Worm (Caenorhabditis elegans) whole organism, L1 larva: ENCODE measurements around the gene ceh-18.

Experiments
- C04F5.9 ChIP-seq: sonication (generic microtip); optimal IDR thresholded peaks from 2 replicates; lab custom pipeline; 2016; ENCODE audit warnings: missing genetic modification characterization, missing compliant biosample characterization
- F16B12.6 ChIP-seq: fragments of 150-350 bp; optimal IDR thresholded peaks from 2 replicates; lab custom pipeline; 2014; ENCODE audit warnings: missing biosample characterization, missing genetic modification characterization
- Y116A8C.19 ChIP-seq: sonication (generic microtip); optimal IDR thresholded peaks from 2 replicates; lab custom pipeline; 2016; ENCODE audit warnings: missing compliant biosample characterization, missing genetic modification characterization, borderline replicate concordance
- aha-1 ChIP-seq: fragments of 150-350 bp; optimal IDR thresholded peaks from 2 replicates; lab custom pipeline; 2014; ENCODE audit warnings: missing biosample characterization, missing genetic modification characterization
- ceh-82 ChIP-seq, 3 experiments: fragments of 150-350 bp in 1 of 3; sonication (generic microtip) in 2 of 3; optimal IDR thresholded peaks; 2 replicates each; lab custom pipeline; 2014 to 2017; ENCODE audit warnings: missing biosample characterization in 3 of 3, missing genetic modification characterization in 3 of 3
- ceh-90 ChIP-seq: sonication (generic microtip); optimal IDR thresholded peaks from 2 replicates; lab custom pipeline; 2016; ENCODE audit warnings: missing genetic modification characterization, missing compliant biosample characterization
- ces-1 ChIP-seq: fragments of 150-350 bp; optimal IDR thresholded peaks from 2 replicates; lab custom pipeline; 2014; ENCODE audit warnings: missing biosample characterization, missing genetic modification reagents, missing genetic modification characterization
- dsc-1 ChIP-seq: sonication (generic microtip); optimal IDR thresholded peaks from 2 replicates; lab custom pipeline; 2016; ENCODE audit warnings: mild to moderate bottlenecking, missing genetic modification characterization, missing compliant biosample characterization
- efl-1 ChIP-seq, 4 experiments: fragments of 150-350 bp; optimal IDR thresholded peaks in 3 of 4; peaks in 1 of 4; 1 replicate in 1 of 4; 2 replicates in 3 of 4; lab custom pipeline; 2014; ENCODE audit warnings: missing biosample characterization in 2 of 4, missing genetic modification characterization in 2 of 4, missing genetic modification reagents in 2 of 4
- egl-13 ChIP-seq: sonication (generic microtip); optimal IDR thresholded peaks from 2 replicates; lab custom pipeline; 2016; ENCODE audit warnings: missing genotype, missing genetic modification reagents, missing genetic modification characterization, missing compliant biosample characterization
- egl-27 ChIP-seq, 2 experiments: fragments of 150-350 bp in 1 of 2; sonication (generic microtip); optimal IDR thresholded peaks; 3 replicates each; lab custom pipeline; 2017 to 2018; ENCODE audit warnings: missing biosample characterization in 2 of 2, missing genetic modification characterization in 2 of 2, missing genetic modification reagents in 2 of 2
- ets-5 ChIP-seq: fragments of 200-800 bp; sonication (Bioruptor generic); IDR thresholded peaks from 2 replicates; pipeline ENCODE4 v1.3.6; 2022; ENCODE audit warnings: missing genetic modification characterization, missing compliant biosample characterization
- fkh-10 ChIP-seq: sonication (generic microtip); optimal IDR thresholded peaks from 2 replicates; lab custom pipeline; 2017; ENCODE audit warnings: missing biosample characterization, missing genetic modification reagents, missing genetic modification characterization
- fkh-4 ChIP-seq: sonication (generic microtip); optimal IDR thresholded peaks from 2 replicates; lab custom pipeline; 2016; ENCODE audit warnings: missing compliant biosample characterization, missing genetic modification characterization, borderline replicate concordance
- hlh-4 ChIP-seq: sonication (generic microtip); optimal IDR thresholded peaks from 2 replicates; lab custom pipeline; 2016; ENCODE audit warnings: mild to moderate bottlenecking, missing genetic modification characterization, missing compliant biosample characterization
- hpl-2 ChIP-seq: fragments of 150-350 bp; optimal IDR thresholded peaks from 2 replicates; lab custom pipeline; 2014; ENCODE audit warnings: missing biosample characterization, missing genetic modification reagents, missing genetic modification characterization
- irx-1 ChIP-seq: sonication (generic microtip); optimal IDR thresholded peaks from 2 replicates; lab custom pipeline; 2016; ENCODE audit warnings: missing genetic modification characterization, missing compliant biosample characterization
- jun-1 ChIP-seq: fragments of 150-350 bp; optimal IDR thresholded peaks from 2 replicates; lab custom pipeline; 2014; ENCODE audit warnings: missing biosample characterization, missing genetic modification reagents, missing genetic modification characterization
- lin-13 ChIP-seq: fragments of 150-350 bp; optimal IDR thresholded peaks from 2 replicates; lab custom pipeline; 2014; ENCODE audit warnings: missing biosample characterization, missing genetic modification reagents, missing genetic modification characterization
- lin-14 ChIP-seq: fragments of 200-800 bp; sonication (Bioruptor generic); optimal IDR thresholded peaks from 2 replicates; lab custom pipeline; 2018; ENCODE audit warnings: mild to moderate bottlenecking, missing genetic modification characterization, moderate library complexity, missing compliant biosample characterization
- lir-3 ChIP-seq: sonication (generic microtip); optimal IDR thresholded peaks from 2 replicates; lab custom pipeline; 2016; ENCODE audit warnings: mild to moderate bottlenecking, missing genetic modification characterization, moderate library complexity, missing compliant biosample characterization; ENCODE audit not compliant: poor library complexity
- lsy-2 ChIP-seq, 2 experiments: fragments of 150-350 bp; optimal IDR thresholded peaks; 2 replicates each; lab custom pipeline; 2014; ENCODE audit warnings: missing biosample characterization in 2 of 2, missing genetic modification characterization in 2 of 2
- mab-9 ChIP-seq: fragments of 200-800 bp; sonication (Bioruptor generic); IDR thresholded peaks from 2 replicates; pipeline ENCODE4 v1.3.6; 2022; ENCODE audit warnings: missing genetic modification reagents, missing genetic modification characterization, missing compliant biosample characterization
- mef-2 ChIP-seq: fragments of 150-350 bp; optimal IDR thresholded peaks from 2 replicates; lab custom pipeline; 2014; ENCODE audit warnings: missing biosample characterization, missing genetic modification characterization
- mep-1 ChIP-seq: fragments of 150-350 bp; optimal IDR thresholded peaks from 2 replicates; lab custom pipeline; 2014; ENCODE audit warnings: missing biosample characterization, missing genetic modification characterization
- nhr-11 ChIP-seq: fragments of 150-350 bp; optimal IDR thresholded peaks from 2 replicates; lab custom pipeline; 2014; ENCODE audit warnings: missing biosample characterization, missing genetic modification characterization
- nhr-237 ChIP-seq: fragments of 150-350 bp; optimal IDR thresholded peaks from 2 replicates; lab custom pipeline; 2014; ENCODE audit warnings: missing biosample characterization, missing genetic modification characterization
- nhr-71 ChIP-seq: sonication (generic microtip); optimal IDR thresholded peaks from 2 replicates; lab custom pipeline; 2016; ENCODE audit warnings: mild to moderate bottlenecking, missing genetic modification characterization, moderate library complexity, missing compliant biosample characterization
- nhr-76 ChIP-seq: sonication (generic microtip); optimal IDR thresholded peaks from 2 replicates; lab custom pipeline; 2017; ENCODE audit warnings: missing biosample characterization, missing genetic modification characterization
- nhr-84 ChIP-seq: sonication (generic microtip); optimal IDR thresholded peaks from 2 replicates; lab custom pipeline; 2017; ENCODE audit warnings: missing biosample characterization, missing genetic modification characterization
- snu-23 ChIP-seq: sonication (generic microtip); optimal IDR thresholded peaks from 2 replicates; lab custom pipeline; 2016; ENCODE audit warnings: missing genetic modification characterization, missing compliant biosample characterization
- sox-4 ChIP-seq: sonication (generic microtip); optimal IDR thresholded peaks from 2 replicates; lab custom pipeline; 2016; ENCODE audit warnings: missing genetic modification characterization, missing compliant biosample characterization
- sptf-1 ChIP-seq: fragments of 150-350 bp; optimal IDR thresholded peaks from 2 replicates; lab custom pipeline; 2014; ENCODE audit warnings: missing biosample characterization, missing genetic modification characterization
- sup-37 ChIP-seq: fragments of 200-800 bp; sonication (Bioruptor generic); optimal IDR thresholded peaks from 2 replicates; lab custom pipeline; 2018; ENCODE audit warnings: mild to moderate bottlenecking, missing genetic modification characterization, missing compliant biosample characterization
- swsn-7 ChIP-seq: sonication (generic microtip); optimal IDR thresholded peaks from 2 replicates; lab custom pipeline; 2016; ENCODE audit warnings: missing genetic modification characterization, missing compliant biosample characterization
- tlp-1 ChIP-seq: fragments of 150-350 bp; optimal IDR thresholded peaks from 2 replicates; lab custom pipeline; 2014; ENCODE audit warnings: missing biosample characterization, missing genetic modification characterization
- unc-130 ChIP-seq: fragments of 150-350 bp; optimal IDR thresholded peaks from 2 replicates; lab custom pipeline; 2017; ENCODE audit warnings: missing biosample characterization, missing genetic modification characterization, inconsistent platforms
- unc-30 ChIP-seq: sonication (generic microtip); optimal IDR thresholded peaks from 2 replicates; lab custom pipeline; 2017; ENCODE audit warnings: missing biosample characterization, missing genetic modification characterization
- unc-98 ChIP-seq: fragments of 200-800 bp; sonication (Bioruptor generic); IDR thresholded peaks from 2 replicates; pipeline ENCODE4 v1.3.6; 2022; ENCODE audit warnings: missing genetic modification characterization, missing compliant biosample characterization
- xbp-1 ChIP-seq: sonication (generic microtip); optimal IDR thresholded peaks from 2 replicates; lab custom pipeline; 2016; ENCODE audit warnings: missing genetic modification characterization, missing compliant biosample characterization
- ztf-11 ChIP-seq, 2 experiments: sonication (generic microtip); optimal IDR thresholded peaks; 2 replicates each; lab custom pipeline; 2016 to 2017; ENCODE audit warnings: missing genetic modification characterization in 2 of 2, missing biosample characterization in 1 of 2, missing compliant biosample characterization in 1 of 2
- ztf-4 ChIP-seq: fragments of 150-350 bp; optimal IDR thresholded peaks from 2 replicates; lab custom pipeline; 2014; ENCODE audit warnings: missing biosample characterization, missing genetic modification characterization

ceh-18 gene

ce11 chrX:3803314-3803713 is 54.3 kb downstream of the ceh-18 start, which contains the start of gene F35A5.8 (continued):
- TF ChIP-seq egl-27 (tag; optimal IDR thresholded peaks at IDR 0.05; lab: Kevin White, UChicago) (no peak), ceh-90 (tag; lab: Kevin White, UChicago) (no peak), tlp-1 (tag; lab: Kevin White, UChicago) (no peak), sup-37 (peak; percentile 30), Y116A8C.19 (tag; lab: Kevin White, UChicago) (no peak), nhr-84 (tag; lab: Kevin White, UChicago) (no peak), unc-98 (GFP tag; lab: Robert Waterston, UW) (no peak), swsn-7 (tag; lab: Kevin White, UChicago) (peak; percentile 86), lin-13 (GFP tag; lab: Kevin White, UChicago) (peak; percentile 27), nhr-11 (tag; lab: Kevin White, UChicago) (peak; percentile 31), hlh-4 (tag; lab: Kevin White, UChicago) (no peak), dsc-1 (peak; percentile 88), xbp-1 (peak; percentile 84), lin-14 (peak; percentile 89)

ce11 chrX:3802743-3803142 is 54.9 kb downstream of the ceh-18 start:
- TF ChIP-seq F16B12.6 (tag; lab: Kevin White, UChicago), result no peak
- no peak for TF ChIP-seq nhr-76 (tag; lab: Kevin White, UChicago)
- no peak for TF ChIP-seq C04F5.9
- peak in 2 of 3 experiments; percentile 14 to 48 for TF ChIP-seq ceh-82 (tag; optimal IDR thresholded peaks at IDR 0.05; lab: Kevin White, UChicago)
- TF ChIP-seq mep-1 (tag; lab: Kevin White, UChicago), result no peak
- TF ChIP-seq sox-4, result no peak
- no peak for TF ChIP-seq unc-130 (tag; lab: Kevin White, UChicago)
- TF ChIP-seq egl-13, result peak; percentile 35
- TF ChIP-seq mab-9 (GFP tag; lab: Robert Waterston, UW), result no peak
- no peak for TF ChIP-seq ztf-11 (tag; optimal IDR thresholded peaks at IDR 0.05; lab: Kevin White, UChicago)
- TF ChIP-seq efl-1 (optimal IDR thresholded peaks at IDR 0.05; lab: Kevin White, UChicago), result no peak
- no peak for TF ChIP-seq efl-1 (GFP tag; optimal IDR thresholded peaks at IDR 0.05 in 1 of 2; lab: Kevin White, UChicago)
- TF ChIP-seq irx-1 (tag; lab: Kevin White, UChicago), result no peak
- TF ChIP-seq fkh-10, result peak; percentile 69
- TF ChIP-seq unc-98 (GFP tag; lab: Robert Waterston, UW), result no peak
- peak; percentile 61 for TF ChIP-seq lin-14
- no peak for TF ChIP-seq snu-23
- no peak for TF ChIP-seq jun-1 (tag; lab: Kevin White, UChicago)
- TF ChIP-seq fkh-4 (tag; lab: Kevin White, UChicago), result no peak
- TF ChIP-seq nhr-237 (tag; lab: Kevin White, UChicago), result no peak
- no peak for TF ChIP-seq aha-1
- no peak for TF ChIP-seq lir-3
- TF ChIP-seq swsn-7 (tag; lab: Kevin White, UChicago), result no peak
- no peak for TF ChIP-seq sptf-1 (tag; lab: Kevin White, UChicago)
- no peak for TF ChIP-seq ztf-4 (tag; lab: Kevin White, UChicago)
- TF ChIP-seq ets-5, result no peak
- no peak for TF ChIP-seq mef-2 (tag; lab: Kevin White, UChicago)
- TF ChIP-seq hlh-4 (tag; lab: Kevin White, UChicago), result no peak
- TF ChIP-seq ces-1 (GFP tag; lab: Kevin White, UChicago), result no peak
- no peak for TF ChIP-seq hpl-2 (GFP tag; lab: Kevin White, UChicago)
- TF ChIP-seq nhr-71 (tag; lab: Kevin White, UChicago), result no peak
- no peak for TF ChIP-seq unc-30 (tag; lab: Kevin White, UChicago)
- no peak for TF ChIP-seq nhr-11 (tag; lab: Kevin White, UChicago)
- TF ChIP-seq lsy-2 (tag; optimal IDR thresholded peaks at IDR 0.05; lab: Kevin White, UChicago), result no peak
